Worm (Caenorhabditis elegans): Measurements from ENCODE around the gene decr-1.2.

ce11 chrII:8531181-8531759, 14.1 kb upstream of the decr-1.2 start, which contains the start of gene gldi-7:
- TF ChIP-seq F49E8.2 (tag; optimal IDR thresholded peaks at IDR 0.05; ENCODE audit: borderline replicate concordance) (no peak), mxl-2 (GFP tag; conservative IDR thresholded peaks at IDR 0.05) (no peak), unc-130 (GFP tag; optimal IDR thresholded peaks at IDR 0.05) (no peak), skn-1 (tag; optimal IDR thresholded peaks at IDR 0.05) (no peak), ama-1 (optimal IDR thresholded peaks at IDR 0.05) (no peak), zip-2 (tag; optimal IDR thresholded peaks at IDR 0.05) (no peak), mep-1 (tag; optimal IDR thresholded peaks at IDR 0.05) (no peak), lin-15B (tag; optimal IDR thresholded peaks at IDR 0.05) (no peak), fos-1 (tag; optimal IDR thresholded peaks at IDR 0.05) (no peak), snpc-4 (tag; optimal IDR thresholded peaks at IDR 0.05) (no peak), zag-1 (tag; optimal IDR thresholded peaks at IDR 0.05) (no peak)
